Fruit fly (Drosophila melanogaster) whole organism, wandering third instar larva: ENCODE data around the gene CG31793.

Source experiments
- Abd-B ChIP-seq: fragments of >200 bp; optimal IDR thresholded peaks from 2 replicates; lab custom pipeline; 2017; ENCODE audit warnings: missing biosample characterization, missing genetic modification characterization
- CG32264 ChIP-seq: fragments of 200-800 bp; sonication (Bioruptor generic); optimal IDR thresholded peaks from 2 replicates; lab custom pipeline; 2016; ENCODE audit warnings: missing biosample characterization, missing genetic modification characterization
- CG9705 ChIP-seq: fragments of 200-800 bp; sonication (Bioruptor generic); optimal IDR thresholded peaks from 2 replicates; lab custom pipeline; 2018; ENCODE audit warnings: missing biosample characterization, mild to moderate bottlenecking, missing genetic modification characterization
- CrebA ChIP-seq: fragments of 200-800 bp; sonication (Bioruptor generic); optimal IDR thresholded peaks from 2 replicates; lab custom pipeline; 2016; ENCODE audit warnings: missing biosample characterization, mild to moderate bottlenecking, missing genetic modification characterization, borderline replicate concordance
- Dfd ChIP-seq: fragments of >200 bp; optimal IDR thresholded peaks from 2 replicates; lab custom pipeline; 2017; ENCODE audit warnings: missing biosample characterization, missing genetic modification characterization
- Dif ChIP-seq: fragments of 200-275, 200-300 bp; sonication (Bioruptor generic); optimal IDR thresholded peaks from 2 replicates; lab custom pipeline; 2018; ENCODE audit warnings: missing biosample characterization, missing genetic modification characterization; ENCODE audit not compliant: partially characterized antibody
- HLH106 ChIP-seq: fragments of 200-800 bp; optimal IDR thresholded peaks from 3 replicates; lab custom pipeline; 2019; ENCODE audit warnings: missing biosample characterization, mild to moderate bottlenecking, missing genetic modification characterization, moderate library complexity
- Hnf4 ChIP-seq: fragments of 200-800 bp; sonication (Bioruptor generic); optimal IDR thresholded peaks from 2 replicates; lab custom pipeline; 2016; ENCODE audit warnings: missing biosample characterization, mild to moderate bottlenecking, missing genetic modification characterization
- Hr78 ChIP-seq: fragments of >200 bp; optimal IDR thresholded peaks from 2 replicates; lab custom pipeline; 2017; ENCODE audit warnings: missing biosample characterization, missing genetic modification characterization
- Hr83 ChIP-seq: fragments of 200-300 bp; sonication (Bioruptor generic); optimal IDR thresholded peaks from 2 replicates; lab custom pipeline; 2016; ENCODE audit warnings: missing biosample characterization, mild to moderate bottlenecking, missing genetic modification characterization, moderate library complexity; ENCODE audit not compliant: poor library complexity, severe bottlenecking
- Jra ChIP-seq: sonication (Bioruptor generic); optimal IDR thresholded peaks from 2 replicates; lab custom pipeline; 2016; ENCODE audit warnings: missing biosample characterization, missing genetic modification characterization
- Mio ChIP-seq: sonication (Bioruptor generic); optimal IDR thresholded peaks from 2 replicates; lab custom pipeline; 2016; ENCODE audit warnings: missing biosample characterization, missing genetic modification characterization
- Myc ChIP-seq: fragments of >200 bp; optimal IDR thresholded peaks from 2 replicates; lab custom pipeline; 2017
- OdsH ChIP-seq: fragments of 200-800 bp; sonication (Bioruptor generic); optimal IDR thresholded peaks from 2 replicates; lab custom pipeline; 2016; ENCODE audit warnings: missing biosample characterization, mild to moderate bottlenecking, missing genetic modification characterization
- Rel ChIP-seq, 2 experiments: fragments of 200-800 bp; sonication (Bioruptor generic) in 1 of 2; optimal IDR thresholded peaks; 2 replicates in 1 of 2; 3 replicates in 1 of 2; lab custom pipeline; 2016 to 2019; ENCODE audit warnings: mild to moderate bottlenecking in 2 of 2, missing biosample characterization in 2 of 2, missing genetic modification characterization in 2 of 2, moderate library complexity in 1 of 2
- Sp1 ChIP-seq: fragments of 200-800 bp; sonication (Bioruptor generic); optimal IDR thresholded peaks from 3 replicates; lab custom pipeline; 2019; ENCODE audit warnings: missing biosample characterization, mild to moderate bottlenecking, missing genetic modification characterization, moderate library complexity
- br ChIP-seq: fragments of 200-800 bp; sonication (Bioruptor generic); optimal IDR thresholded peaks from 2 replicates; lab custom pipeline; 2016; ENCODE audit warnings: missing biosample characterization, missing genetic modification characterization
- brk ChIP-seq: fragments of 200-800 bp; sonication (Bioruptor generic); optimal IDR thresholded peaks from 2 replicates; lab custom pipeline; 2016; ENCODE audit warnings: missing biosample characterization, mild to moderate bottlenecking, missing genetic modification characterization
- dl ChIP-seq, 2 experiments: fragments of 175-275, 200-275 bp in 1 of 2; fragments of 200-275 bp in 1 of 2; sonication (Bioruptor generic); optimal IDR thresholded peaks; lab custom pipeline; 2018; ENCODE audit warnings: mild to moderate bottlenecking in 2 of 2, missing biosample characterization in 2 of 2, missing genetic modification characterization in 2 of 2, moderate library complexity in 2 of 2; ENCODE audit not compliant: partially characterized antibody in 2 of 2, insufficient read depth in 1 of 2
- dmrt93B ChIP-seq: fragments of 200-800 bp; sonication (Bioruptor generic); optimal IDR thresholded peaks from 2 replicates; lab custom pipeline; 2018; ENCODE audit warnings: missing biosample characterization, mild to moderate bottlenecking, missing genetic modification characterization
- dsf ChIP-seq: sonication (Bioruptor generic); optimal IDR thresholded peaks from 2 replicates; lab custom pipeline; 2016; ENCODE audit warnings: missing biosample characterization, missing genetic modification characterization, borderline replicate concordance
- ey ChIP-seq: fragments of 200-800 bp; sonication (Bioruptor generic); optimal IDR thresholded peaks from 2 replicates; lab custom pipeline; 2016; ENCODE audit warnings: missing biosample characterization, missing genetic modification characterization
- foxo ChIP-seq, 2 experiments: fragments of 200-800 bp; sonication (Bioruptor generic); optimal IDR thresholded peaks; 2 replicates in 1 of 2; 3 replicates in 1 of 2; lab custom pipeline; 2016 to 2017; ENCODE audit warnings: missing biosample characterization in 2 of 2, missing genetic modification characterization in 2 of 2
- fru ChIP-seq: fragments of 200-800 bp; sonication (Bioruptor generic); optimal IDR thresholded peaks from 3 replicates; lab custom pipeline; 2016; ENCODE audit warnings: missing biosample characterization, mild to moderate bottlenecking, missing genetic modification characterization
- h ChIP-seq: fragments of 200-800 bp; sonication (Bioruptor generic); optimal IDR thresholded peaks from 3 replicates; lab custom pipeline; 2016; ENCODE audit warnings: missing biosample characterization, mild to moderate bottlenecking, missing genetic modification characterization
- jim ChIP-seq: fragments of 175-275, 200-325 bp; sonication (Bioruptor generic); optimal IDR thresholded peaks from 2 replicates; lab custom pipeline; 2016; ENCODE audit warnings: missing biosample characterization, mild to moderate bottlenecking, missing genetic modification characterization
- lola ChIP-seq: fragments of >200 bp; optimal IDR thresholded peaks from 2 replicates; lab custom pipeline; 2017; ENCODE audit warnings: missing biosample characterization, missing genetic modification characterization
- pan ChIP-seq: fragments of >200 bp; optimal IDR thresholded peaks from 2 replicates; lab custom pipeline; 2017
- psq ChIP-seq: fragments of 200-800 bp; sonication (Bioruptor generic); optimal IDR thresholded peaks from 3 replicates; lab custom pipeline; 2017; ENCODE audit warnings: missing biosample characterization, mild to moderate bottlenecking, missing genetic modification characterization, moderate library complexity
- rgr ChIP-seq: fragments of 200-800 bp; sonication (Bioruptor generic); optimal IDR thresholded peaks from 3 replicates; lab custom pipeline; 2016; ENCODE audit warnings: missing biosample characterization, mild to moderate bottlenecking, missing genetic modification characterization
- sv ChIP-seq: fragments of 200-800 bp; sonication (Bioruptor generic); optimal IDR thresholded peaks from 3 replicates; lab custom pipeline; 2016; ENCODE audit warnings: missing biosample characterization, missing genetic modification characterization
- tai ChIP-seq: sonication (Bioruptor generic); optimal IDR thresholded peaks from 2 replicates; lab custom pipeline; 2016; ENCODE audit warnings: missing biosample characterization, missing genetic modification characterization
- usp ChIP-seq: fragments of >200 bp; optimal IDR thresholded peaks from 2 replicates; lab custom pipeline; 2017; ENCODE audit warnings: missing biosample characterization, missing genetic modification characterization
- woc ChIP-seq: sonication (Bioruptor generic); optimal IDR thresholded peaks from 2 replicates; lab custom pipeline; 2016; ENCODE audit warnings: missing biosample characterization, mild to moderate bottlenecking, missing genetic modification characterization

Gene CG31793

dm6 chr2L:18978923-18979322, 24.2 kb upstream of the CG31793 start:
- TF ChIP-seq Dif (GFP tag; lab: Kevin White, UChicago): no peak
- TF ChIP-seq dl (GFP tag; optimal IDR thresholded peaks at IDR 0.05; lab: Kevin White, UChicago; ENCODE audit: insufficient read depth in 1 of 2, partially characterized antibody in 2 of 2): no peak
- TF ChIP-seq sv (GFP tag; lab: Kevin White, UChicago): no peak
- TF ChIP-seq OdsH (GFP tag; lab: Kevin White, UChicago): no peak
- TF ChIP-seq foxo (GFP tag; optimal IDR thresholded peaks at IDR 0.05; lab: Kevin White, UChicago): no peak
- no peak for TF ChIP-seq brk (GFP tag; lab: Kevin White, UChicago)
- TF ChIP-seq, all 38 proteins: peak for 0

dm6 chr2L:18979407-18979806, 23.8 kb upstream of the CG31793 start:
- TF ChIP-seq Dif (GFP tag; lab: Kevin White, UChicago): no peak
- no peak for TF ChIP-seq woc (GFP tag; lab: Kevin White, UChicago)

- TF ChIP-seq tai (no peak), foxo (GFP tag; optimal IDR thresholded peaks at IDR 0.05; lab: Kevin White, UChicago) (no peak), psq (GFP tag; lab: Kevin White, UChicago) (no peak)
These were observed 22.2 kb upstream of the CG31793 start for dm6 chr2L:18980982-18981381.

dm6 chr2L:18981484-18981883, 21.7 kb upstream of the CG31793 start:
- TF ChIP-seq pan (lab: Kevin White, UChicago) (no peak), h (GFP tag; lab: Kevin White, UChicago) (peak; percentile 41), ey (GFP tag; lab: Kevin White, UChicago) (no peak), dmrt93B (GFP tag; lab: Kevin White, UChicago) (no peak), woc (GFP tag; lab: Kevin White, UChicago) (no peak), dsf (GFP tag; lab: Kevin White, UChicago) (no peak), rgr (GFP tag; lab: Kevin White, UChicago) (peak; percentile 57), Myc (lab: Kevin White, UChicago) (no peak), Rel (GFP tag; optimal IDR thresholded peaks at IDR 0.05; lab: Kevin White, UChicago) (no peak), Rel (tag; optimal IDR thresholded peaks at IDR 0.05; lab: Kevin White, UChicago) (no peak), Dif (GFP tag; lab: Kevin White, UChicago) (no peak), HLH106 (no peak), CG32264 (GFP tag; lab: Kevin White, UChicago) (no peak), usp (GFP tag; lab: Kevin White, UChicago) (no peak), lola (GFP tag; lab: Kevin White, UChicago) (no peak), jim (GFP tag; lab: Kevin White, UChicago) (no peak), Mio (GFP tag; lab: Kevin White, UChicago) (no peak), CrebA (GFP tag; lab: Kevin White, UChicago) (no peak), brk (GFP tag; lab: Kevin White, UChicago) (peak; percentile 47), Hr83 (peak; percentile 98), foxo (GFP tag; optimal IDR thresholded peaks at IDR 0.05; lab: Kevin White, UChicago) (peak in 1 of 2 experiments; percentile 17), Hr78 (GFP tag; lab: Kevin White, UChicago) (no peak), psq (GFP tag; lab: Kevin White, UChicago) (no peak), Sp1 (GFP tag; lab: Kevin White, UChicago) (no peak), br (GFP tag; lab: Kevin White, UChicago) (peak; percentile 31), fru (GFP tag; lab: Kevin White, UChicago) (peak; percentile 21), sv (GFP tag; lab: Kevin White, UChicago) (no peak), Dfd (GFP tag; lab: Kevin White, UChicago) (no peak), Jra (GFP tag; lab: Kevin White, UChicago) (peak; percentile 43), OdsH (GFP tag; lab: Kevin White, UChicago) (peak; percentile 45), Abd-B (no peak), Hnf4 (GFP tag; lab: Kevin White, UChicago) (peak; percentile 66), CG9705 (no peak), dl (GFP tag; optimal IDR thresholded peaks at IDR 0.05; lab: Kevin White, UChicago; ENCODE audit: insufficient read depth in 1 of 2, partially characterized antibody in 2 of 2) (no peak)
